Worm (Caenorhabditis elegans) whole organism, L3 larva: ENCODE measurements around the gene fbxa-102.
"Not testable (repeated sequence)": the region's sequence is repeated elsewhere in the genome, so short reads cannot be mapped to it uniquely, and the experiment has no call there.

Source experiments
- ama-1 ChIP-seq: fragments of 150-350 bp; optimal IDR thresholded peaks from 2 replicates; lab custom pipeline; 2018
- elt-2 ChIP-seq: sonication (generic microtip); optimal IDR thresholded peaks from 2 replicates; lab custom pipeline; 2016; ENCODE audit warnings: missing genetic modification reagents, mild to moderate bottlenecking, missing genetic modification characterization, missing compliant biosample characterization
- nhr-11 ChIP-seq: fragments of 150-350 bp; optimal IDR thresholded peaks from 2 replicates; lab custom pipeline; 2014; ENCODE audit warnings: missing biosample characterization, missing genetic modification characterization
- nhr-67 ChIP-seq: fragments of 150-350 bp; optimal IDR thresholded peaks from 2 replicates; lab custom pipeline; 2014; ENCODE audit warnings: missing biosample characterization, missing genetic modification characterization
- nhr-76 ChIP-seq: fragments of 150-350 bp; sonication (generic microtip); optimal IDR thresholded peaks from 5 replicates; lab custom pipeline; 2014; ENCODE audit warnings: missing biosample characterization, missing genetic modification characterization
- pha-4 ChIP-seq: fragments of 150-350 bp; optimal IDR thresholded peaks from 2 replicates; lab custom pipeline; 2014; ENCODE audit warnings: missing biosample characterization, missing genetic modification reagents, missing genetic modification characterization

DNA sequence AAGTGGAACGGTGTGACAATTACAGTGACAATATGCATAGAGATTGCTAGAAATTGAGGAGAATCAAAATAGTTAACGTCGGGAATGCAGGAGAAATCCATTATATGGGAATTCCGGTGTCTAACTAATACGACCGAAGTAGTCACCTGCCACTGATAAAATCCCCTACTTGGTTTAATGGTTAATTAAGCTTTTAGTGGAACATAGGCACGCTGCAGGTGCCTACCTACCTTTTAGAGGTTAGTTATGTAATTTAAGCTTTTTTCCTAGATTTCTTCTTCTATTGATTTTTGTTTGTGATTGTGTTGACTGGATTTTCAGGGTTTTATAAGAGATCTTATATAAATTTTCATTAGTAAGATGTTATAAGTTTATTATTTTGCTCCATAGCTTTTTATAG lies 37.4 kb downstream of the fbxa-102 start, which contains the start of gene srh-203:
- TF ChIP-seq ama-1 (lab: Kevin White, UChicago); pha-4; elt-2 (tag; lab: Kevin White, UChicago); nhr-76 (tag; lab: Kevin White, UChicago); nhr-11 (tag; lab: Kevin White, UChicago); nhr-67: not testable (repeated sequence)
